Fruit fly (Drosophila melanogaster): ENCODE results near the gene CG43861.

dm6 chr2L:20026351-20026849 is 9.3 kb upstream of the CG43861 start:
- TF ChIP-seq pan (optimal IDR thresholded peaks at IDR 0.05) = no peak
- no peak for TF ChIP-seq Dll (optimal IDR thresholded peaks at IDR 0.05)
- TF ChIP-seq CG8478 (optimal IDR thresholded peaks at IDR 0.05) = no peak
